Fruit fly (Drosophila melanogaster): ENCODE results near the gene CG31668.

The CG31668 gene

DNA sequence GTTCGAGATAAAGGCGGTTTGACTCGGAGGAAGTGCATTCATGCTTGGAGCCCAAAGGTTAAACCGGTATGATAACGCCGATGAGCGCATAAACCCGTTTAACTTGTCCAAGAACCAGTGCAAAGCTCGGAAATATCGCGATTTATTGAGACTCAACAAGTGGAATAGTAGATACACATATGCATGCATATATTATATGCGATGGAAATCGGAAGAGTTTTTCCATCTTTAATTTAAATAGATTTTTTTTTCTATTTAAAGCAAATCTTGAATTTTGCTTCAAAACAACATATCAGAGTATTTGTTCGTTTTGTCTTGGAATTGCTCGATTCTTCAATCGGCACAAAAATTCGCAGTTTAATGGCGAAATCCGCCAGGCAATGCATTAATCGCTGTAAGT is 16.4 kb upstream of the CG31668 start:
- TF ChIP-seq CG8478 (optimal IDR thresholded peaks at IDR 0.05) (no peak), CTCF (optimal IDR thresholded peaks at IDR 0.05) (no peak)

DNA sequence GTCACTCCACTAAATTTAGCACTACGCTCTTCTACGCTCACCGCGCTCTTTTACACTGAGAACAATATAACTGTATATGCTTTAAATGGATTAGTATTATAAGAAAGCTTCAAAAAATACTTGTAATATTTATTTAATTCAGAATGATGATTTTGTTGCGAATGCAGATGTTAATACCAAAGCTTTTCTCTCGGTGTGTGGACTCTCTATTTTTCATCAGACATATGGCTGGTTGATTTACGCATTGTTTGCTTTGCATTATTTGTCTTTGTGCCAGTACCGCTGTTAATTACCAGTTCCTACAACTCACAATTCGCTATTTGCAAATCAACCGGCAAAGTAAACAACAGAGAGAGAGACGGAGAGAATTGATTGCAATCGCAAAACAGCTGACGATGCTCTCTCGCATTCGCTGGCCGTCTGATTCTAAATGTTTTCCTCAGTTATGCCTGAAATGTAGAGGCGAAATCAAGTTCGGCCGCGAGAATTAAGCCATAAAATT is 15.7 kb upstream of the CG31668 start:
- TF ChIP-seq CG8478 (optimal IDR thresholded peaks at IDR 0.05) (no peak), CTCF (optimal IDR thresholded peaks at IDR 0.05) (no peak)

dm6 chr2L:2220573-2221332 is 14.8 kb upstream of the CG31668 start, which contains the start of gene papi:
papi (plus strand) TSS chr2L:2220748.
- TF ChIP-seq CG8478 (optimal IDR thresholded peaks at IDR 0.05), result no peak

DNA sequence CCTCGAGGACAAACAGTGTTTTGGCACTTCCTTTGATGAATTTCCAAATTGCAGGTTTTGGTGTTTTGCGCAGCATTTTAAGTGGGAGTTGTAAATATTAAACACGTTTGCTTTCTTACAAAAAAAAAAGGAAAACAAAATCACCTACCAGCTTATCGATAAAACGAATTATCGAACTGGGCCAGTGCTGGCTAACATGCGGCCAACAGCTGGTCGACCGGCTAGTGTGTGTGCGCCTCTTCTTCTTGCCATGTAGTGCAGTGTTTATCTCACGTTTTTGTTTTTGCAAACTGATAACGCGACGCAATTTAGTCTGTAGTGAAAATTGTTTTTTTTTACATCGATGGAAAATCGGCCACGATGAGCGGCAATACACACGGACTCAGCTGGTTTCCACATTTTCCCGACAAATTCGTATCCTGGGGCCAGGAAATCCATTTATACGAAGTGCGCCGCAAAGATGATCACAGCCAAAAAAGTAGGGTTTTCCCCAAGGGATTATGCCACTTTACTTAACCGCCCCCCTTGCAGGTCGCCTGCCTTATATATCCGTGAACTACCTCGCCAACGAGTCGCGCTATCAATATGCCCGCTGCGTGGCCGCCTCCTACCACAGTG is 11.2 kb upstream of the CG31668 start, which contains the start of the genes CG15386, CG42371 and mio:
TSS of gene CG15386 (minus strand) at position 180 of the 618 bp plus-strand sequence.
TSS of gene CG42371 (minus strand) at position 180 of the 618 bp plus-strand sequence.
TSS of gene mio (plus strand) at position 224 of the 618 bp plus-strand sequence.
- TF ChIP-seq CG8478 (optimal IDR thresholded peaks at IDR 0.05) (no peak), CTCF (optimal IDR thresholded peaks at IDR 0.05) (no peak)

DNA sequence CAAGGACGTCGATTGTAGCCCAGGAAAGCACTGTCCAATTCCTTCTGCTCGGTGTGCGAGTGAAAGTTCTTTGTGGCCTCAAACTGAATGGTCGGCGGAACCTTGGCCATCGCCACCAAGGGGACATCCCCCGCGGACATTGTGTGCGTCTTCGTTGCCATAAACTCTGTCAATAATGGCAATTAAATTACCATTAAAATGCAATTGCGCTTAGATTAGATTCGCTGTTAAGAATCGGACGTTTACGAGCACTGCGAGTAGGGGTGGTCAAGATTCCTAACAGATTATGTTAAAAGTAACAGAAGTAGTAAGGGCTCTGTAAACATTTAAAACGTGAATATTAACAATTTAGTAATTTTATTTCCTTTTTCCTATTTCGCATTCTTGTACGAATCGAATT is 10.1 kb upstream of the CG31668 start, which contains the start of gene daed:
TSS of gene daed (minus strand) at position 247 of the 400 bp plus-strand sequence.
- TF ChIP-seq CTCF (optimal IDR thresholded peaks at IDR 0.05) (no peak), CG8478 (optimal IDR thresholded peaks at IDR 0.05) (no peak)

- TF ChIP-seq CG8478 (optimal IDR thresholded peaks at IDR 0.05) (no peak), CTCF (optimal IDR thresholded peaks at IDR 0.05) (no peak)
These were observed 8.0 kb upstream of the CG31668 start, which contains the start of the genes Uch and CG34174 for dm6 chr2L:2214004-2214403. Uch (minus strand) TSS chr2L:2214211. CG34174 (plus strand) TSS chr2L:2214266.

- TF ChIP-seq CTCF (optimal IDR thresholded peaks at IDR 0.05), result no peak
- no peak for TF ChIP-seq CG8478 (optimal IDR thresholded peaks at IDR 0.05)
These were observed 6.5 kb upstream of the CG31668 start, which contains the start of gene CG15385 for dm6 chr2L:2212478-2212877. CG15385 (minus strand) TSS chr2L:2212571.

dm6 chr2L:2209002-2209401 is 3.0 kb upstream of the CG31668 start, which contains the start of gene CG33124:
CG33124 (minus strand) TSS chr2L:2209102.
- no peak for TF ChIP-seq CTCF (optimal IDR thresholded peaks at IDR 0.05)
- no peak for TF ChIP-seq CG8478 (optimal IDR thresholded peaks at IDR 0.05)

DNA sequence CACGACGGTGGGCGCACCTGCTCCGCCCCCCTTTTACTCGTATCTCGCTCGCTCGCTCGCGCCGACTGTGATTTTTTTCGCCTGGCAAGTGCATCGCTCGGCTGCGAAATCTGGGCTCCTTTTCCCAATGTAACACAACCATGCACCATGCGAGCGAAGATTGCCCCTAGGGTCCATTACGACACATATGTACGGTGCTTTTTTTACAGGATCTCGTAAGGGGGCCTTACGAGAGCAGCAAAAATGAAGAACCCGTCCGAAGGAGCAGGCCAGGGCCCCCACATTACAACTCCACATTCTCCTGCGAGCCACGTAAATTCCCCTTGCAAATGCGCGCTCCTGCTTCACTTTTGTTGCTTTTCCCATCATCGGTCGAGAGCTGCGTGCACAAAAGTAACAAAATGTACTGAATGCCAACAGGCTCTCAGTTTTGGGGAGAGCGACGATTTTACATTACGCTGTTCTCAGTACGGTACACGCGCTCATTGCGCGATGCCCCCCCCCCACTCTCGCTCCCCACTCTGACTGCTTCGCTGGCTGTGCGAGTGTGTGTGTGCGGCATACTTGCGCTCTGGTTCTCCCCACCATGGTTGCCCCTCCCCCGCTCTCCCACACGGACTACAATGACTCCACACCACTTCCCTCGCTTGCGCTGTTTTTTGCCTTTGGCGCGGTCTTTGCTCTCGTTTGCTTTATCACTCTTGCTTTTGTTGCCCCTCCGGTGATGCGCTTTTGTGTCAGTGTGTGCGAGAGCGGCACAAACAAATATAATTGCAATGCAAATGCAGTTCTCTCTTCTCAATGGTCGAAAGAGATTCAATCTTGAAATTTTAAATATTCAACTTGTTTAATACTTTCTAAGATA is 2.9 kb downstream of the CG31668 start:
- no peak for TF ChIP-seq CG8478 (optimal IDR thresholded peaks at IDR 0.05)
- no peak for TF ChIP-seq CTCF (optimal IDR thresholded peaks at IDR 0.05)

DNA sequence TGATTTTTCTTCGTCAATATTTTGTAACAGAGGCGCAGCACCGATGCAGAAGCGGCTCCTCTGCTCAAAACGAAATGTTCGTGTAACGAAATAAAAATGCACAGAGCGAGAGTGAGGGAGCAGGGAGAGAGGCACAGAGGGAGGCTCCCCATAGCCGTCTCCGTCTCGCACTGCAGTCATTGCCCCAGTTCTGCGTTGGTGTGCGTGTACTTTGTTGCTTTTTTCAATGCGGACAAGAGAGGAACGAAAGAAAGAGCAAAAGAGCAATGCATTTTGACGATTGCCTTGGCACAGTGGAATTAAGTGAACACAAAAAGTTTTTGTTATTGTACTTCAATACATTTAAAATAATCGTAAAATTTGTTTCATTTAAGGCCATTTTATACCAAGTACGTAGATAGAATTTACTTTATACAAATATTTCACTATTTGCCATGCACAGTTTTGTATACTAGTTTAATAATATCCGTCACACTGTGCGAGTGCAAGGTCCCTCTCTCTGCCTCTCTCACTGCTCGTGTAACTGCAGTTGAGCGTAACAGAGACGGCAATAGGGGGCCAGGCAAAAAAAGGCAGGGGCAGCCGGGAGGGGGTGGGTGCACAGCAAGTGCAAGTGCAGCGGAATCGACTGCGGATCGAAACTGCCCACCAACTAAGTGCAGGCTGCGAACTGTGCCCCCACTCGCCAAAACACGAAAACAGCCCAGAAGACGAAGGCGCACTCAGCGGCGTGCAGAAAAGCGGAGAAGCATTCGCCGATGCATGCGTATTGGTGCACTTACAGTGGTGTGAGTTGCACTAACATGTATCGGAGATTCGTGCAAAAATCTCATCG is 3.7 kb downstream of the CG31668 start:
- TF ChIP-seq CG8478 (optimal IDR thresholded peaks at IDR 0.05) (no peak), CTCF (optimal IDR thresholded peaks at IDR 0.05) (no peak)

- TF ChIP-seq CTCF (optimal IDR thresholded peaks at IDR 0.05) (no peak), CG8478 (optimal IDR thresholded peaks at IDR 0.05) (no peak)
These were observed 4.8 kb downstream of the CG31668 start for dm6 chr2L:2201107-2201561.

dm6 chr2L:2200136-2201036 is 5.6 kb downstream of the CG31668 start:
- TF ChIP-seq CTCF (optimal IDR thresholded peaks at IDR 0.05), result no peak
- no peak for TF ChIP-seq CG8478 (optimal IDR thresholded peaks at IDR 0.05)

DNA sequence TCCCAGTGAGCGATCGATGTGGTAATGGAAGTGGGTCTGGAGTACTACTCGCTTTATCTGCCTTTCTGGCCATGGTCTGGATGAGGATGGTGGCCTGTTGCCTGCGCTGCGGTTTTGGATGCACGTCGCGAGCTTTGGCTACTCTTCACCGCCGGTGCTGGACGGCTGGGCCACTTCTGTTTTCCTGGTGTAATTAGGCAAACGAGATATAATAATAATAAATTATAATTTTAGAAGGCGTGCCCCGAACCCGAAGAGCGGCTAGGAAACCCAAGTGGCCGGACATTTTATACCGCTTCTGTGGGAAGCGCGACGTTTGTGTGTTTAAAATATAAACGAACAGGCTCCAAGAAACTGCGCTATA is 6.6 kb downstream of the CG31668 start:
- no peak for TF ChIP-seq CTCF (optimal IDR thresholded peaks at IDR 0.05)
- TF ChIP-seq CG8478 (optimal IDR thresholded peaks at IDR 0.05), result no peak
